Fruit fly (Drosophila melanogaster): Measurements from ENCODE around the gene CG5068.

Gene CG5068

DNA sequence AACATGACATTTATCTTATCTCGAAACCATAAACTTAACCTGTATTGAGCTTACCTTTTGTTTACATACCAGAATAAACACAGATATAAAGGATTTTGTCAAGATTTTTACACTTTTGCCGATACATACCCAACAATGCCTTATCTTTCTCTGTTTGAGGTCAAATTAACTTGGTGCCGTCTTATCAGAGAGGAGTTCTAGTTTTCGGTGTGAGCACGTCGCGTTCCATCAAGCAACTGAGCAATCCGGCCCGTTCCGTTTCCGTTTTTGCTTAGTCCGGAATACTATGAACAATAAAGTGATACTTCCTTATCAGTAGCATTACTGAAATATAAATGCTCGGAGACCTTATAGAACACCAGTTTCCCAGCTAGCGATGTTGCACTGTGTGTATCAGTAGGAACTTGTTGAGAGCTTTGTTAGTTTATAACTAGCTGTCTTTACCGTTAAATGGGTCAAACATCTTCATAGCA, 626 bp upstream of the CG5068 start, which contains the start of gene Galk:
Galk (minus strand) TSS at position 244 of the 473 bp plus-strand sequence.
- TF ChIP-seq CG6854 (GFP tag; optimal IDR thresholded peaks at IDR 0.05) (no peak), fkh (GFP tag; optimal IDR thresholded peaks at IDR 0.05) (peak; percentile 78), CG15336 (GFP tag; IDR thresholded peaks at IDR 0.05) (0 out of 2 replicates have a peak, but pooled peaks have one; percentile 14), CG11902 (GFP tag; optimal IDR thresholded peaks at IDR 0.05) (no peak), svp (GFP tag) (no peak), fd85E (GFP tag; optimal IDR thresholded peaks at IDR 0.05) (no peak), CG6276 (GFP tag; optimal IDR thresholded peaks at IDR 0.05) (no peak), CG6163 (GFP tag; IDR thresholded peaks at IDR 0.05) (0 out of 3 replicates have a peak, but pooled peaks have one; percentile 24), CG32006 (GFP tag; optimal IDR thresholded peaks at IDR 0.05) (no peak), Lpt (GFP tag; optimal IDR thresholded peaks at IDR 0.05) (no peak), Eip78C (GFP tag) (no peak), OdsH (GFP tag; optimal IDR thresholded peaks at IDR 0.05) (no peak), pdm3 (GFP tag; optimal IDR thresholded peaks at IDR 0.05) (no peak), CG11294 (GFP tag; IDR thresholded peaks at IDR 0.05) (0 out of 2 replicates have a peak, but pooled peaks have one; percentile 32), eg (GFP tag; IDR thresholded peaks at IDR 0.05) (no peak)

- no peak for TF ChIP-seq vri (GFP tag; optimal IDR thresholded peaks at IDR 0.05)
- TF ChIP-seq dsx (GFP tag; optimal IDR thresholded peaks at IDR 0.05; ENCODE audit: poor library complexity, severe bottlenecking) = no peak
- no peak for TF ChIP-seq lz (GFP tag; optimal IDR thresholded peaks at IDR 0.05)
- no peak for TF ChIP-seq eg (GFP tag; IDR thresholded peaks at IDR 0.05)
- TF ChIP-seq Hr38 (GFP tag; optimal IDR thresholded peaks at IDR 0.05) = no peak
- TF ChIP-seq CG10669 (GFP tag; optimal IDR thresholded peaks at IDR 0.05) = no peak
- TF ChIP-seq CG9139 (GFP tag; optimal IDR thresholded peaks at IDR 0.05) = no peak
- no peak for TF ChIP-seq fd59A (GFP tag; optimal IDR thresholded peaks at IDR 0.05)
- TF ChIP-seq CG32006 (GFP tag; optimal IDR thresholded peaks at IDR 0.05) = no peak
- no peak for TF ChIP-seq CG6276 (GFP tag; optimal IDR thresholded peaks at IDR 0.05)
- no peak for TF ChIP-seq CG7368 (GFP tag; optimal IDR thresholded peaks at IDR 0.05)
- TF ChIP-seq dac (GFP tag; optimal IDR thresholded peaks at IDR 0.05) = no peak
- TF ChIP-seq CG3919 (GFP tag; optimal IDR thresholded peaks at IDR 0.05) = no peak
- no peak for TF ChIP-seq Hr39 (GFP tag; optimal IDR thresholded peaks at IDR 0.05)
Measured at dm6 chr3L:8990128-8990527, 3.6 kb downstream of the CG5068 start, which contains the start of gene CG5280. TSS of gene CG5280 (minus strand) at chr3L:8990228.

DNA sequence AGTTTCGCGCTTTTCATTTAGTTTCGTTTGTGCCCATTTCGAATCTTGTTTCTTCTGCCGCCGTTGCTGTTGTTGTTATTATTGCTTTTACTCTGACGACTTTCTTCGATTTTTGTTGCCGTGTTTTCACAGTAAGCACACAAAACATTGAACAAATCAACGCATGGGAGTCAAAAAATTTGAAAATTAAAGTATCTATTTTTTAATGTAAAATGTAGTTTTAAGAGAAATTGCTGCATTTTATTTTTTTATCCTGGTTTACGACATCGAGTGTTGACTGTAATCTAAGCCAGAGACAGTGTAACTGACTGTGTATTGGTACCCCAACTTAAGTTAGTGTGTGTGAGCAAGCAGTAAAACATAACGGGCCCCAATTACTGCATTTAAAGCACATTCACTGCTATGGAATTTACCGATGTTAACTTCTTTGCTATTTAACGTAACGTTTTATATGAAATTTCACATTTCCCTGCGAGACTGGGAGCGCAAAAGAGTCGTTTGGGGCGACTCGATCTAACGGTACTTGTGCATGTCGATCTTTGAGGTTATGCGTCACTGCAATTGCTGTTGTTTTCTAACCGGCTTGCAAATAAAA, 9.8 kb downstream of the CG5068 start:
- no peak for TF ChIP-seq Met (GFP tag; optimal IDR thresholded peaks at IDR 0.05)
- TF ChIP-seq CG3032 (tag; optimal IDR thresholded peaks at IDR 0.05) = peak; percentile 53
- TF ChIP-seq ss (GFP tag; optimal IDR thresholded peaks at IDR 0.05) = no peak
- peak; percentile 87 for TF ChIP-seq acj6 (GFP tag; optimal IDR thresholded peaks at IDR 0.05)
- TF ChIP-seq Sox102F (GFP tag; optimal IDR thresholded peaks at IDR 0.05) = no peak
- peak; percentile 95 for TF ChIP-seq svp (GFP tag)
- peak; percentile 91 for TF ChIP-seq Lpt (GFP tag; optimal IDR thresholded peaks at IDR 0.05)
- TF ChIP-seq esn (GFP tag; optimal IDR thresholded peaks at IDR 0.05) = peak; percentile 92
- peak; percentile 97 for TF ChIP-seq Hr4 (GFP tag; optimal IDR thresholded peaks at IDR 0.05)
- TF ChIP-seq vri (GFP tag; optimal IDR thresholded peaks at IDR 0.05) = no peak
- peak; percentile 89 for TF ChIP-seq Eip75B (GFP tag; optimal IDR thresholded peaks at IDR 0.05)
- TF ChIP-seq topi (GFP tag; optimal IDR thresholded peaks at IDR 0.05) = peak; percentile 88
- TF ChIP-seq CG8319 (GFP tag; optimal IDR thresholded peaks at IDR 0.05) = peak; percentile 74
- peak; percentile 89 for TF ChIP-seq lz (GFP tag; optimal IDR thresholded peaks at IDR 0.05)
- peak; percentile 89 for TF ChIP-seq CG6792 (GFP tag; optimal IDR thresholded peaks at IDR 0.05)
- TF ChIP-seq CG6163 (GFP tag; IDR thresholded peaks at IDR 0.05) = peak; percentile 95
- no peak for TF ChIP-seq CG9139 (GFP tag; optimal IDR thresholded peaks at IDR 0.05)
- peak; percentile 97 for TF ChIP-seq CG32006 (GFP tag; optimal IDR thresholded peaks at IDR 0.05)
- peak; percentile 92 for TF ChIP-seq CG31627 (GFP tag; optimal IDR thresholded peaks at IDR 0.05)
- peak; percentile 82 for TF ChIP-seq CG34406 (GFP tag; optimal IDR thresholded peaks at IDR 0.05)
- peak; percentile 95 for TF ChIP-seq CG8119 (GFP tag; IDR thresholded peaks at IDR 0.05)
- peak; percentile 82 for TF ChIP-seq CG8632 (GFP tag; optimal IDR thresholded peaks at IDR 0.05)
- TF ChIP-seq fkh (GFP tag; optimal IDR thresholded peaks at IDR 0.05) = no peak
- peak; percentile 90 for TF ChIP-seq Hr39 (GFP tag; optimal IDR thresholded peaks at IDR 0.05)
- TF ChIP-seq Ets96B (tag; optimal IDR thresholded peaks at IDR 0.05) = peak; percentile 64
- TF ChIP-seq eg (GFP tag; IDR thresholded peaks at IDR 0.05) = peak; percentile 97
- TF ChIP-seq Sox14 (GFP tag; optimal IDR thresholded peaks at IDR 0.05) = peak; percentile 87
- TF ChIP-seq CG7368 (GFP tag; optimal IDR thresholded peaks at IDR 0.05) = peak; percentile 87
- TF ChIP-seq Eip78C (GFP tag) = peak; percentile 97
- TF ChIP-seq Blimp-1 (GFP tag; optimal IDR thresholded peaks at IDR 0.05) = peak; percentile 59
- TF ChIP-seq CG3919 (GFP tag; optimal IDR thresholded peaks at IDR 0.05) = peak; percentile 91
- TF ChIP-seq cyc (GFP tag; optimal IDR thresholded peaks at IDR 0.05) = peak; percentile 89
- no peak for TF ChIP-seq CG16779 (tag; optimal IDR thresholded peaks at IDR 0.05)

Data from whole organism, prepupa.